Worm (Caenorhabditis elegans) whole organism, L1 larva: ENCODE results near the gene Y26G10.1.

Source experiments
- C34B4.2 ChIP-seq: sonication (generic microtip); optimal IDR thresholded peaks from 2 replicates; lab custom pipeline; 2017; ENCODE audit warnings: mild to moderate bottlenecking, missing genetic modification characterization, missing compliant biosample characterization
- Y116A8C.19 ChIP-seq: sonication (generic microtip); optimal IDR thresholded peaks from 2 replicates; lab custom pipeline; 2016; ENCODE audit warnings: missing compliant biosample characterization, missing genetic modification characterization, borderline replicate concordance
- aha-1 ChIP-seq: fragments of 150-350 bp; optimal IDR thresholded peaks from 2 replicates; lab custom pipeline; 2014; ENCODE audit warnings: missing biosample characterization, missing genetic modification characterization
- ama-1 ChIP-seq: fragments of 150-350 bp; optimal IDR thresholded peaks from 2 replicates; lab custom pipeline; 2014
- blmp-1 ChIP-seq: fragments of 150-350 bp; optimal IDR thresholded peaks from 2 replicates; lab custom pipeline; 2014; ENCODE audit warnings: missing biosample characterization, missing genetic modification characterization
- ceh-90 ChIP-seq: sonication (generic microtip); optimal IDR thresholded peaks from 2 replicates; lab custom pipeline; 2016; ENCODE audit warnings: missing genetic modification characterization, missing compliant biosample characterization
- dpl-1 ChIP-seq, 3 experiments: fragments of 150-350 bp in 2 of 3; sonication (generic microtip) in 1 of 3; optimal IDR thresholded peaks; 2 replicates each; lab custom pipeline; 2014 to 2017; ENCODE audit warnings: missing biosample characterization in 3 of 3, missing genetic modification characterization in 3 of 3, missing genetic modification reagents in 3 of 3
- efl-1 ChIP-seq, 4 experiments: fragments of 150-350 bp; optimal IDR thresholded peaks in 3 of 4; peaks in 1 of 4; 1 replicate in 1 of 4; 2 replicates in 3 of 4; lab custom pipeline; 2014; ENCODE audit warnings: missing biosample characterization in 2 of 4, missing genetic modification characterization in 2 of 4, missing genetic modification reagents in 2 of 4
- efl-3 ChIP-seq: fragments of 200-800 bp; sonication (Bioruptor generic); optimal IDR thresholded peaks from 2 replicates; lab custom pipeline; 2018; ENCODE audit warnings: mild to moderate bottlenecking, missing genetic modification characterization, missing compliant biosample characterization
- elt-2 ChIP-seq: sonication (generic microtip); optimal IDR thresholded peaks from 2 replicates; lab custom pipeline; 2016; ENCODE audit warnings: missing genetic modification characterization, mild to moderate bottlenecking, inconsistent platforms, missing compliant biosample characterization, missing genetic modification reagents
- fkh-8 ChIP-seq: sonication (generic microtip); optimal IDR thresholded peaks from 2 replicates; lab custom pipeline; 2016; ENCODE audit warnings: mild to moderate bottlenecking, missing genetic modification characterization, missing compliant biosample characterization
- grh-1 ChIP-seq: fragments of 200-800 bp; sonication (Bioruptor generic); IDR thresholded peaks from 2 replicates; pipeline ENCODE4 v1.3.6; 2022; ENCODE audit warnings: missing genetic modification reagents, missing genetic modification characterization, missing compliant biosample characterization
- hlh-17 ChIP-seq: fragments of 200-800 bp; sonication (Bioruptor generic); optimal IDR thresholded peaks from 2 replicates; lab custom pipeline; 2018; ENCODE audit warnings: missing genetic modification characterization, mild to moderate bottlenecking, missing compliant biosample characterization, moderate library complexity, borderline replicate concordance
- hlh-4 ChIP-seq: sonication (generic microtip); optimal IDR thresholded peaks from 2 replicates; lab custom pipeline; 2016; ENCODE audit warnings: mild to moderate bottlenecking, missing genetic modification characterization, missing compliant biosample characterization
- hpl-2 ChIP-seq: fragments of 150-350 bp; optimal IDR thresholded peaks from 2 replicates; lab custom pipeline; 2014; ENCODE audit warnings: missing biosample characterization, missing genetic modification reagents, missing genetic modification characterization
- isw-1 ChIP-seq: fragments of 200-800 bp; sonication (Bioruptor generic); IDR thresholded peaks from 2 replicates; pipeline ENCODE4 v1.3.6; 2022; ENCODE audit warnings: missing genetic modification characterization, missing compliant biosample characterization
- jun-1 ChIP-seq: fragments of 150-350 bp; optimal IDR thresholded peaks from 2 replicates; lab custom pipeline; 2014; ENCODE audit warnings: missing biosample characterization, missing genetic modification reagents, missing genetic modification characterization
- lin-13 ChIP-seq: fragments of 150-350 bp; optimal IDR thresholded peaks from 2 replicates; lab custom pipeline; 2014; ENCODE audit warnings: missing biosample characterization, missing genetic modification reagents, missing genetic modification characterization
- lin-14 ChIP-seq: fragments of 200-800 bp; sonication (Bioruptor generic); optimal IDR thresholded peaks from 2 replicates; lab custom pipeline; 2018; ENCODE audit warnings: mild to moderate bottlenecking, missing genetic modification characterization, moderate library complexity, missing compliant biosample characterization
- lin-35 ChIP-seq, 2 experiments: fragments of 150-350 bp; optimal IDR thresholded peaks; 2 replicates each; lab custom pipeline; 2014; ENCODE audit warnings: missing biosample characterization in 2 of 2, missing genetic modification characterization in 2 of 2, missing genetic modification reagents in 2 of 2
- mdl-1 ChIP-seq, 2 experiments: fragments of 150-350 bp; optimal IDR thresholded peaks; 2 replicates each; lab custom pipeline; 2014 to 2017; ENCODE audit warnings: missing biosample characterization in 2 of 2, missing genetic modification characterization in 2 of 2, inconsistent platforms in 1 of 2
- mep-1 ChIP-seq: fragments of 150-350 bp; optimal IDR thresholded peaks from 2 replicates; lab custom pipeline; 2014; ENCODE audit warnings: missing biosample characterization, missing genetic modification characterization
- nhr-12 ChIP-seq: sonication (generic microtip); optimal IDR thresholded peaks from 2 replicates; lab custom pipeline; 2017; ENCODE audit warnings: missing biosample characterization, missing genetic modification characterization
- nhr-19 ChIP-seq: fragments of 200-800 bp; sonication (Bioruptor generic); conservative IDR thresholded peaks from 2 replicates; pipeline ENCODE4 v1.3.6; 2022; ENCODE audit warnings: missing genetic modification characterization, missing compliant biosample characterization
- nhr-20 ChIP-seq: sonication (generic microtip); optimal IDR thresholded peaks from 2 replicates; lab custom pipeline; 2016; ENCODE audit warnings: mild to moderate bottlenecking, missing genetic modification characterization, missing compliant biosample characterization
- nhr-71 ChIP-seq: sonication (generic microtip); optimal IDR thresholded peaks from 2 replicates; lab custom pipeline; 2016; ENCODE audit warnings: mild to moderate bottlenecking, missing genetic modification characterization, moderate library complexity, missing compliant biosample characterization
- nhr-84 ChIP-seq: sonication (generic microtip); optimal IDR thresholded peaks from 2 replicates; lab custom pipeline; 2017; ENCODE audit warnings: missing biosample characterization, missing genetic modification characterization
- nhr-85 ChIP-seq: sonication (generic microtip); peaks from one replicate; lab custom pipeline; 2016; ENCODE audit warnings: missing genetic modification characterization, inconsistent platforms, missing compliant biosample characterization
- nhr-90 ChIP-seq: sonication (generic microtip); optimal IDR thresholded peaks from 2 replicates; lab custom pipeline; 2016; ENCODE audit warnings: mild to moderate bottlenecking, missing genetic modification characterization, missing compliant biosample characterization; ENCODE audit not compliant: poor library complexity
- pag-3 ChIP-seq: sonication (generic microtip); optimal IDR thresholded peaks from 2 replicates; lab custom pipeline; 2017; ENCODE audit warnings: missing genetic modification characterization, mild to moderate bottlenecking, missing compliant biosample characterization, antibody characterized with exemption, borderline replicate concordance; ENCODE audit not compliant: insufficient read depth
- pqm-1 ChIP-seq: sonication (generic microtip); optimal IDR thresholded peaks from 3 replicates; lab custom pipeline; 2017; ENCODE audit warnings: missing biosample characterization, missing genetic modification characterization
- snpc-4 ChIP-seq: fragments of 150-350 bp; optimal IDR thresholded peaks from 2 replicates; lab custom pipeline; 2014; ENCODE audit warnings: missing biosample characterization, missing genetic modification characterization
- unc-86 ChIP-seq: sonication (generic microtip); optimal IDR thresholded peaks from 2 replicates; lab custom pipeline; 2016; ENCODE audit warnings: missing genetic modification characterization, missing compliant biosample characterization
- xbp-1 ChIP-seq: sonication (generic microtip); optimal IDR thresholded peaks from 2 replicates; lab custom pipeline; 2016; ENCODE audit warnings: missing genetic modification characterization, missing compliant biosample characterization
- zip-4 ChIP-seq: fragments of 200-800 bp; sonication (Bioruptor generic); optimal IDR thresholded peaks from 2 replicates; lab custom pipeline; 2018; ENCODE audit warnings: mild to moderate bottlenecking, missing genetic modification characterization, moderate library complexity, missing compliant biosample characterization
- ztf-4 ChIP-seq: fragments of 150-350 bp; optimal IDR thresholded peaks from 2 replicates; lab custom pipeline; 2014; ENCODE audit warnings: missing biosample characterization, missing genetic modification characterization

Gene Y26G10.1

ce11 chrV:17659228-17659627 lies 36.5 kb downstream of the Y26G10.1 start, which contains the start of gene fbxa-108:
TSS of gene fbxa-108 (minus strand) at chrV:17659385.
- TF ChIP-seq nhr-12: no peak
- TF ChIP-seq nhr-20 (tag; lab: Kevin White, UChicago): peak; percentile 64
- TF ChIP-seq jun-1: peak; percentile 24
- no peak for TF ChIP-seq isw-1 (GFP tag; lab: Robert Waterston, UW)
- peak in 1 of 2 experiments; percentile 40 for TF ChIP-seq lin-35 (GFP tag; optimal IDR thresholded peaks at IDR 0.05; lab: Kevin White, UChicago)
- TF ChIP-seq ceh-90 (tag; lab: Kevin White, UChicago): no peak
- no peak for TF ChIP-seq grh-1 (GFP tag; lab: Robert Waterston, UW)
- TF ChIP-seq nhr-19: peak; percentile 36
- TF ChIP-seq lin-14 (GFP tag; lab: Kevin White, UChicago): no peak
- TF ChIP-seq mdl-1 (tag; optimal IDR thresholded peaks at IDR 0.05; lab: Kevin White, UChicago): peak in 1 of 2 experiments; percentile 52
- no peak for TF ChIP-seq fkh-8 (tag; lab: Kevin White, UChicago)
- no peak for TF ChIP-seq ama-1 (lab: Kevin White, UChicago)
- no peak for TF ChIP-seq Y116A8C.19 (tag; lab: Kevin White, UChicago)
- no peak for TF ChIP-seq lin-13 (GFP tag; lab: Kevin White, UChicago)
- no peak for TF ChIP-seq hlh-17
- TF ChIP-seq snpc-4 (tag; lab: Kevin White, UChicago): no peak
- no peak for TF ChIP-seq aha-1 (tag; lab: Kevin White, UChicago)
- TF ChIP-seq efl-1 (optimal IDR thresholded peaks at IDR 0.05; lab: Kevin White, UChicago): no peak
- TF ChIP-seq efl-1 (GFP tag; optimal IDR thresholded peaks at IDR 0.05 in 1 of 2; lab: Kevin White, UChicago): no peak
- TF ChIP-seq xbp-1: no peak
- TF ChIP-seq unc-86 (tag; lab: Kevin White, UChicago): no peak
- peak; percentile 28 for TF ChIP-seq hpl-2 (GFP tag; lab: Kevin White, UChicago)
- peak; percentile 20 for TF ChIP-seq zip-4 (GFP tag; lab: Kevin White, UChicago)
- TF ChIP-seq pag-3 (tag; lab: Kevin White, UChicago): no peak
- peak; percentile 94 for TF ChIP-seq pqm-1 (tag; lab: Kevin White, UChicago)
- no peak for TF ChIP-seq ztf-4 (tag; lab: Kevin White, UChicago)
- TF ChIP-seq nhr-90 (tag; lab: Kevin White, UChicago): peak; percentile 65
- no peak for TF ChIP-seq mep-1 (tag; lab: Kevin White, UChicago)
- peak; percentile 99 for TF ChIP-seq elt-2 (tag; lab: Kevin White, UChicago)

- TF ChIP-seq nhr-85: peak; percentile 5
- no peak for TF ChIP-seq nhr-71 (tag; lab: Kevin White, UChicago)
Measured at ce11 chrV:17658824-17659223, 36.9 kb downstream of the Y26G10.1 start.

- TF ChIP-seq nhr-84 (tag; lab: Kevin White, UChicago) (no peak), pqm-1 (tag; lab: Kevin White, UChicago) (no peak), isw-1 (GFP tag; lab: Robert Waterston, UW) (no peak), mdl-1 (tag; optimal IDR thresholded peaks at IDR 0.05; lab: Kevin White, UChicago) (no peak), C34B4.2 (tag; lab: Kevin White, UChicago) (no peak), blmp-1 (no peak), lin-13 (GFP tag; lab: Kevin White, UChicago) (no peak), lin-35 (GFP tag; optimal IDR thresholded peaks at IDR 0.05; lab: Kevin White, UChicago) (no peak), hlh-4 (tag; lab: Kevin White, UChicago) (no peak), pag-3 (tag; lab: Kevin White, UChicago) (no peak), efl-3 (no peak), zip-4 (GFP tag; lab: Kevin White, UChicago) (no peak), dpl-1 (GFP tag; optimal IDR thresholded peaks at IDR 0.05; lab: Kevin White, UChicago) (no peak)
Measured at ce11 chrV:17655205-17655604, 40.5 kb downstream of the Y26G10.1 start.
